Fruit fly (Drosophila melanogaster): ENCODE measurements around the gene CG9806.
A peak's percentile ranks its signal among the peaks of the same experiment; 100 is the strongest.

The CG9806 gene

dm6 chrX:10587445-10587844 lies 39.5 kb downstream of the CG9806 start (continued):
- TF ChIP-seq CG2712 (tag; optimal IDR thresholded peaks at IDR 0.05) (peak; percentile 41), CG1603 (tag; optimal IDR thresholded peaks at IDR 0.05) (peak; percentile 34), CG9932 (GFP tag; IDR thresholded peaks at IDR 0.05) (peak; percentile 28; the same call in 1 of the 2 replicates), nom (GFP tag; optimal IDR thresholded peaks at IDR 0.05) (peak; percentile 2), tgo (GFP tag; IDR thresholded peaks at IDR 0.05) (peak; percentile 58; the same call in 2 of the 3 replicates), ranshi (GFP tag; IDR thresholded peaks at IDR 0.05) (peak; percentile 31; the same call in 1 of the 2 replicates), ind (GFP tag; optimal IDR thresholded peaks at IDR 0.05) (peak; percentile 24), Xbp1 (GFP tag; optimal IDR thresholded peaks at IDR 0.05) (peak; percentile 15), CG15011 (GFP tag; optimal IDR thresholded peaks at IDR 0.05) (no peak), CG18599 (GFP tag; optimal IDR thresholded peaks at IDR 0.05) (peak; percentile 40), E2f2 (GFP tag; IDR thresholded peaks at IDR 0.05) (peak; percentile 31; the same call in 1 of the 2 replicates), fd96Cb (tag; optimal IDR thresholded peaks at IDR 0.05) (peak; percentile 39), grau (tag; optimal IDR thresholded peaks at IDR 0.05) (peak; percentile 48), scrt (GFP tag; optimal IDR thresholded peaks at IDR 0.05) (peak; percentile 12), Ada2b (GFP tag; IDR thresholded peaks at IDR 0.05) (peak; percentile 68), ap (GFP tag; IDR thresholded peaks at IDR 0.05) (peak; percentile 4; the same call in 1 of the 2 replicates), CG15514 (GFP tag; optimal IDR thresholded peaks at IDR 0.05) (peak; percentile 33), CG13775 (GFP tag; optimal IDR thresholded peaks at IDR 0.05) (no peak), CG7928 (GFP tag; optimal IDR thresholded peaks at IDR 0.05) (no peak), mam (GFP tag; optimal IDR thresholded peaks at IDR 0.05) (peak; percentile 38), fd3F (GFP tag; optimal IDR thresholded peaks at IDR 0.05) (peak; percentile 35), CG13424 (tag; optimal IDR thresholded peaks at IDR 0.05) (peak; percentile 39), CG11695 (GFP tag; IDR thresholded peaks at IDR 0.05) (peak; percentile 57; the same call in 2 of the 3 replicates), CG11723 (GFP tag; optimal IDR thresholded peaks at IDR 0.05) (no peak), dimm (GFP tag; IDR thresholded peaks at IDR 0.05) (peak; percentile 34; the same call in 1 of the 2 replicates), CG31441 (GFP tag; IDR thresholded peaks at IDR 0.05) (0 out of 2 replicates have a peak, but pooled peaks have one; percentile 18), CG4617 (GFP tag; optimal IDR thresholded peaks at IDR 0.05; ENCODE audit: borderline replicate concordance) (no peak), Xrp1 (GFP tag; IDR thresholded peaks at IDR 0.05) (peak; percentile 43; the same call in 1 of the 2 replicates), CG34422 (GFP tag; IDR thresholded peaks at IDR 0.05) (peak; percentile 62; the same call in 2 of the 3 replicates), CG15479 (GFP tag; optimal IDR thresholded peaks at IDR 0.05) (no peak), Med (GFP tag) (peak; percentile 91), ems (GFP tag; optimal IDR thresholded peaks at IDR 0.05) (peak; percentile 48), al (GFP tag; IDR thresholded peaks at IDR 0.05) (peak; percentile 54), Abd-B (GFP tag; optimal IDR thresholded peaks at IDR 0.05) (peak; percentile 49), lmd (GFP tag; IDR thresholded peaks at IDR 0.05) (peak; percentile 49; the same call in 1 of the 2 replicates), odd (GFP tag; optimal IDR thresholded peaks at IDR 0.05) (no peak), CG3726 (GFP tag; IDR thresholded peaks at IDR 0.05) (0 out of 3 replicates have a peak, but pooled peaks have one; percentile 58), CG3838 (GFP tag; optimal IDR thresholded peaks at IDR 0.05) (no peak), Fer3 (tag; optimal IDR thresholded peaks at IDR 0.05) (peak; percentile 31)

dm6 chrX:10586173-10586572 lies 40.7 kb downstream of the CG9806 start:
- TF ChIP-seq CG6175 (GFP tag; IDR thresholded peaks at IDR 0.05): no peak
- TF ChIP-seq CG6254 (GFP tag; optimal IDR thresholded peaks at IDR 0.05): no peak
- TF ChIP-seq Neu2 (GFP tag; optimal IDR thresholded peaks at IDR 0.05; ENCODE audit: borderline replicate concordance): no peak
- no peak for TF ChIP-seq croc (GFP tag; conservative IDR thresholded peaks at IDR 0.05)
- TF ChIP-seq stc (GFP tag; IDR thresholded peaks at IDR 0.05): no peak
- no peak for TF ChIP-seq E2f1 (GFP tag; IDR thresholded peaks at IDR 0.05)
- TF ChIP-seq Hmr (GFP tag; optimal IDR thresholded peaks at IDR 0.05): no peak
- no peak for TF ChIP-seq lmd (GFP tag; IDR thresholded peaks at IDR 0.05)
- TF ChIP-seq emc (GFP tag; optimal IDR thresholded peaks at IDR 0.05): no peak
- TF ChIP-seq nmo (GFP tag; optimal IDR thresholded peaks at IDR 0.05): no peak
- TF ChIP-seq CG4328 (GFP tag; optimal IDR thresholded peaks at IDR 0.05): no peak
- no peak for TF ChIP-seq Hand (GFP tag; optimal IDR thresholded peaks at IDR 0.05)
- no peak for TF ChIP-seq CG14050 (GFP tag; IDR thresholded peaks at IDR 0.05)
- no peak for TF ChIP-seq ro (GFP tag; IDR thresholded peaks at IDR 0.05)
- no peak for TF ChIP-seq Ets65A (GFP tag)
